Worm (Caenorhabditis elegans) whole organism, late embryonic: Measurements from ENCODE around the gene prk-2.
A peak's percentile ranks its signal among the peaks of the same experiment; 100 is the strongest.

Experiments
- Y22D7AL.16 ChIP-seq: sonication (generic microtip); optimal IDR thresholded peaks from 2 replicates; lab custom pipeline; 2016; ENCODE audit warnings: missing genetic modification characterization, missing compliant biosample characterization
- ceh-45 ChIP-seq: fragments of 200-800 bp; sonication (Bioruptor generic); IDR thresholded peaks from 2 replicates; pipeline ENCODE4 v1.3.6; 2022; ENCODE audit warnings: missing genetic modification reagents, missing genetic modification characterization, missing compliant biosample characterization
- ceh-9 ChIP-seq: sonication (generic microtip); optimal IDR thresholded peaks from 2 replicates; lab custom pipeline; 2016; ENCODE audit warnings: mild to moderate bottlenecking, missing genetic modification characterization, inconsistent platforms, missing compliant biosample characterization
- che-1 ChIP-seq: sonication (generic microtip); optimal IDR thresholded peaks from 2 replicates; lab custom pipeline; 2016; ENCODE audit warnings: mild to moderate bottlenecking, missing genetic modification characterization, missing compliant biosample characterization
- elt-2 ChIP-seq: sonication (generic microtip); optimal IDR thresholded peaks from 2 replicates; lab custom pipeline; 2016; ENCODE audit warnings: missing genetic modification reagents, missing genetic modification characterization, missing compliant biosample characterization
- nfya-1 ChIP-seq: sonication (generic microtip); optimal IDR thresholded peaks from 2 replicates; lab custom pipeline; 2017; ENCODE audit warnings: missing genetic modification characterization, mild to moderate bottlenecking, missing compliant biosample characterization, antibody characterized with exemption, moderate library complexity
- npax-4 ChIP-seq: sonication (generic microtip); optimal IDR thresholded peaks from 2 replicates; lab custom pipeline; 2016; ENCODE audit warnings: missing genetic modification characterization, missing compliant biosample characterization
- pha-4 ChIP-seq: fragments of 150-350 bp; optimal IDR thresholded peaks from 2 replicates; lab custom pipeline; 2018; ENCODE audit warnings: missing biosample characterization, missing genetic modification reagents, missing genetic modification characterization
- ref-2 ChIP-seq: sonication (generic microtip); optimal IDR thresholded peaks from 2 replicates; lab custom pipeline; 2016; ENCODE audit warnings: missing genetic modification characterization, missing compliant biosample characterization
- tbx-7 ChIP-seq: sonication (generic microtip); optimal IDR thresholded peaks from 2 replicates; lab custom pipeline; 2016; ENCODE audit warnings: missing genotype, missing genetic modification characterization, missing compliant biosample characterization

prk-2 gene

DNA sequence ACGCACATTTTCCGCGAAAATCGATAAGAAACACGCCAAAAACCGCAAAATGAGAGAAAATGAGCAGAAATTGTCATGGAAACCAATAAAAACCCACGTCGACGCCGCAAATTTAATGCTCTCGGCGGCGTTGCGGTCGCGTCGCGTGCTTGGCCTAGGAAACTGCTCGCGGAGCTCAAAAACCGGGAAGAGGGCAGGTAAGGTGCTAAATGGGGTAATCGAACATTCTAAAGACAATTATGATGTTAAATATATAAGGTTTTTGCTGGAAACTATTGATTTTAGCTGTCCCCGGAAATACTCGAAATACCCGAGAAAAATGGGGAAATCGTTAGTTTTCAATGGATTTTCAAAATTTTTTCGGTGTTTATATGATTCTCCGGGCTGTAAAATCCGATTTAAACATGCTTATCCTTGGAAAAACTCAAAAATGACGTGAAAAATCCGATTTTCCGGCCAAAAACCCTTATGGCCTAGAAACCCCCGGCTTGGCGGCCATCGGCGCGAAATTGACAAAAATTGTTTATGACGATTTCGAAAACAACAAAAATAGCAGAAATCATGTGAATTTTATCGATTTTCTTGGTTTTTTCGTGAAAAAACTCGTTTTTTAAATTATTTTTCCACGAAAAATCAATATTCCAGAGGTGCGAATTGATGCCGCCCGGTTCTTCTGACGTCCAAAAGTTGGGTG lies 47.5 kb downstream of the prk-2 start, which contains the start of gene phf-15 (continued):
- TF ChIP-seq ceh-9 (tag; lab: Kevin White, UChicago) (no peak), che-1 (tag; lab: Kevin White, UChicago) (no peak), Y22D7AL.16 (no peak), elt-2 (tag; lab: Kevin White, UChicago) (peak; percentile 34), tbx-7 (tag; lab: Kevin White, UChicago) (peak; percentile 47), nfya-1 (tag; lab: Kevin White, UChicago) (peak; percentile 1)

DNA sequence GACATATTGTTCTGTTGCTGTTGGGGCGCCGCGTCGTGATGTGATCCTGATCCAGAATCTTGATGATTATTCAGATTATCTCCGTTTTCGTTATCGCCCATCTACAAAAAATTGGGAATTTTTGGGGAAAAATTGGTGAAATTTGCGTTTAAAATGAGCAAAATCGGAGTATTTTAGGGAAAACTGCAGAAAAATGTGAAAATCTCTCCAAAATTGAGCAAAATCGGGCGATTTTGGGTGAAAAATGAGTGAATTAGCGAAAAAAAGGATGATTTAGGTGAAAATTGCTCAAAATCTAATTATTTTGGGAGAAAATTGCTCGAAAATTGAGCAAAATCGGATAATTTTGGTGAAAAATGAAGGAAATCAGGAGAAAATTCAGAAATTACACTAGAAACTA lies 48.9 kb downstream of the prk-2 start, which contains the start of gene Y53G8AR.9:
Y53G8AR.9 (minus strand) TSS at position 101 of the 400 bp plus-strand sequence.
- TF ChIP-seq elt-2 (tag; lab: Kevin White, UChicago), result no peak

DNA sequence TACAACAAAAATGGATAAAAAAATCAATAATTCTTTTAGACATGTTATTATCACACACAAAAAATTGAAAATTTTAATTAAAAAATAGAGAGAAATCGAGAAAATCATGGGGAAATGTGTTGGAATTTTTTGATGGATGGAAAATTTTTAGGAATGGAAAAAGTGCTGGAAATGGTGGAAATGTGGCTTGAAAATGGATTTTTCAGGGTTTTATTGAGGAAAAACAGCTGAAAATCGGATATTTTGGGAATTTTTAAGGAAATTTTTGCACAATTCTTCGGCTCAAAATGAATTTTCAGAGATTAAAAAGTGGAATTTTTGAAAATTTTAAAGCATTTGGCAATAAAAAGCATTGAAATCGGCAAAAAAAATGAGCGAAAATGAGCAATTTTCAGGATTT lies 52.1 kb downstream of the prk-2 start:
- TF ChIP-seq ceh-45 (GFP tag; lab: Robert Waterston, UW) (0 out of 2 replicates have a peak, but pooled peaks have one; percentile 26), npax-4 (tag; lab: Kevin White, UChicago) (no peak), pha-4 (no peak), ref-2 (tag; lab: Kevin White, UChicago) (no peak), elt-2 (tag; lab: Kevin White, UChicago) (no peak)
